Worm (Caenorhabditis elegans) whole organism, L3 larva: ENCODE data around the gene ced-11.

Source experiments
- R02D3.7 ChIP-seq: fragments of 150-350 bp; optimal IDR thresholded peaks from 2 replicates; lab custom pipeline; 2014; ENCODE audit warnings: missing biosample characterization, missing genetic modification characterization
- ZK546.5 ChIP-seq: sonication (generic microtip); optimal IDR thresholded peaks from 2 replicates; lab custom pipeline; 2017; ENCODE audit warnings: missing biosample characterization, missing genetic modification characterization
- aly-2 ChIP-seq: fragments of 150-350 bp; optimal IDR thresholded peaks from 2 replicates; lab custom pipeline; 2014; ENCODE audit warnings: missing biosample characterization, missing genetic modification characterization
- ceh-16 ChIP-seq: sonication (generic microtip); optimal IDR thresholded peaks from 2 replicates; lab custom pipeline; 2017; ENCODE audit warnings: missing biosample characterization, missing genetic modification characterization
- ceh-28 ChIP-seq: fragments of 150-350 bp; optimal IDR thresholded peaks from 2 replicates; lab custom pipeline; 2014; ENCODE audit warnings: missing biosample characterization, missing genetic modification reagents, missing genetic modification characterization
- ceh-82 ChIP-seq: fragments of 150-350 bp; optimal IDR thresholded peaks from 2 replicates; lab custom pipeline; 2014; ENCODE audit warnings: missing biosample characterization, missing genetic modification characterization
- ceh-9 ChIP-seq: sonication (generic microtip); optimal IDR thresholded peaks from 2 replicates; lab custom pipeline; 2018; ENCODE audit warnings: missing biosample characterization, missing genetic modification characterization
- egl-27 ChIP-seq: sonication (generic microtip); optimal IDR thresholded peaks from 4 replicates; lab custom pipeline; 2017; ENCODE audit warnings: missing biosample characterization, missing genetic modification reagents, missing genetic modification characterization
- egl-5 ChIP-seq: fragments of 150-350 bp; optimal IDR thresholded peaks from 2 replicates; lab custom pipeline; 2017; ENCODE audit warnings: missing biosample characterization, missing genetic modification reagents, missing genetic modification characterization, inconsistent platforms
- elt-1 ChIP-seq: fragments of 150-350 bp; optimal IDR thresholded peaks from 2 replicates; lab custom pipeline; 2014; ENCODE audit warnings: missing biosample characterization, missing genetic modification characterization
- elt-2 ChIP-seq: sonication (generic microtip); optimal IDR thresholded peaks from 2 replicates; lab custom pipeline; 2016; ENCODE audit warnings: missing genetic modification reagents, mild to moderate bottlenecking, missing genetic modification characterization, missing compliant biosample characterization
- elt-3 ChIP-seq, 3 experiments: fragments of 150-350 bp in 1 of 3; sonication (generic microtip) in 2 of 3; optimal IDR thresholded peaks; 2 replicates in 2 of 3; 4 replicates in 1 of 3; lab custom pipeline; 2014 to 2017; ENCODE audit warnings: missing biosample characterization in 3 of 3, missing genetic modification characterization in 3 of 3
- eor-1 ChIP-seq, 2 experiments: fragments of 150-350 bp; optimal IDR thresholded peaks; 2 replicates each; lab custom pipeline; 2014 to 2018; ENCODE audit warnings: missing biosample characterization in 2 of 2, missing genetic modification characterization in 2 of 2
- fkh-10 ChIP-seq: sonication (generic microtip); optimal IDR thresholded peaks from 2 replicates; lab custom pipeline; 2017; ENCODE audit warnings: missing biosample characterization, missing genetic modification reagents, missing genetic modification characterization
- fkh-2 ChIP-seq: fragments of 150-350 bp; optimal IDR thresholded peaks from 2 replicates; lab custom pipeline; 2014; ENCODE audit warnings: missing biosample characterization, missing genetic modification reagents, missing genetic modification characterization
- hmg-11 ChIP-seq: sonication (generic microtip); optimal IDR thresholded peaks from 2 replicates; lab custom pipeline; 2016; ENCODE audit warnings: missing genetic modification characterization, missing compliant biosample characterization
- jun-1 ChIP-seq: fragments of 150-350 bp; optimal IDR thresholded peaks from 2 replicates; lab custom pipeline; 2014; ENCODE audit warnings: missing biosample characterization, missing genetic modification reagents, missing genetic modification characterization
- lin-15B ChIP-seq: fragments of 150-350 bp; optimal IDR thresholded peaks from 2 replicates; lab custom pipeline; 2014; ENCODE audit warnings: missing biosample characterization, missing genetic modification characterization
- lin-39 ChIP-seq: fragments of 150-350 bp; optimal IDR thresholded peaks from 2 replicates; lab custom pipeline; 2018; ENCODE audit warnings: missing biosample characterization, missing genetic modification reagents, missing genetic modification characterization
- mdl-1 ChIP-seq: fragments of 150-350 bp; optimal IDR thresholded peaks from 2 replicates; lab custom pipeline; 2014; ENCODE audit warnings: missing biosample characterization, missing genetic modification characterization
- nfya-1 ChIP-seq: sonication (generic microtip); optimal IDR thresholded peaks from 2 replicates; lab custom pipeline; 2017; ENCODE audit warnings: missing genetic modification characterization, mild to moderate bottlenecking, missing compliant biosample characterization, antibody characterized with exemption, moderate library complexity; ENCODE audit not compliant: insufficient read depth
- nhr-11 ChIP-seq: fragments of 150-350 bp; optimal IDR thresholded peaks from 2 replicates; lab custom pipeline; 2014; ENCODE audit warnings: missing biosample characterization, missing genetic modification characterization
- nhr-12 ChIP-seq: fragments of 150-350 bp; optimal IDR thresholded peaks from 2 replicates; lab custom pipeline; 2014; ENCODE audit warnings: missing biosample characterization, missing genetic modification characterization
- nhr-23 ChIP-seq: fragments of 150-350 bp; optimal IDR thresholded peaks from 2 replicates; lab custom pipeline; 2014; ENCODE audit warnings: missing biosample characterization, missing genetic modification reagents, missing genetic modification characterization
- nhr-237 ChIP-seq: fragments of 150-350 bp; optimal IDR thresholded peaks from 2 replicates; lab custom pipeline; 2014; ENCODE audit warnings: missing biosample characterization, missing genetic modification characterization
- nhr-25 ChIP-seq: sonication (generic microtip); optimal IDR thresholded peaks from 2 replicates; lab custom pipeline; 2017; ENCODE audit warnings: missing biosample characterization, missing genetic modification characterization
- nhr-43 ChIP-seq: sonication (generic microtip); optimal IDR thresholded peaks from 2 replicates; lab custom pipeline; 2016; ENCODE audit warnings: mild to moderate bottlenecking, missing genetic modification characterization, missing compliant biosample characterization; ENCODE audit not compliant: poor library complexity, severe bottlenecking
- nhr-67 ChIP-seq: fragments of 150-350 bp; optimal IDR thresholded peaks from 2 replicates; lab custom pipeline; 2014; ENCODE audit warnings: missing biosample characterization, missing genetic modification characterization
- nhr-76 ChIP-seq: fragments of 150-350 bp; sonication (generic microtip); optimal IDR thresholded peaks from 5 replicates; lab custom pipeline; 2014; ENCODE audit warnings: missing biosample characterization, missing genetic modification characterization
- pha-4 ChIP-seq: fragments of 150-350 bp; optimal IDR thresholded peaks from 2 replicates; lab custom pipeline; 2014; ENCODE audit warnings: missing biosample characterization, missing genetic modification reagents, missing genetic modification characterization
- pqm-1 ChIP-seq: fragments of 150-350 bp; optimal IDR thresholded peaks from 2 replicates; lab custom pipeline; 2017; ENCODE audit warnings: missing biosample characterization, missing genetic modification characterization, inconsistent platforms
- sea-2 ChIP-seq: fragments of 150-350 bp; sonication (generic microtip); optimal IDR thresholded peaks from 4 replicates; lab custom pipeline; 2014; ENCODE audit warnings: missing biosample characterization, missing genetic modification reagents, missing genetic modification characterization
- skn-1 ChIP-seq: fragments of 150-350 bp; optimal IDR thresholded peaks from 2 replicates; lab custom pipeline; 2014; ENCODE audit warnings: missing biosample characterization, missing genetic modification characterization
- snpc-4 ChIP-seq: fragments of 150-350 bp; optimal IDR thresholded peaks from 2 replicates; lab custom pipeline; 2014; ENCODE audit warnings: missing biosample characterization, missing genetic modification characterization
- tbx-2 ChIP-seq: sonication (generic microtip); optimal IDR thresholded peaks from 2 replicates; lab custom pipeline; 2016; ENCODE audit warnings: mild to moderate bottlenecking, missing genetic modification characterization, missing compliant biosample characterization
- unc-39 ChIP-seq: sonication (generic microtip); optimal IDR thresholded peaks from 4 replicates; lab custom pipeline; 2017; ENCODE audit warnings: missing biosample characterization, missing genetic modification characterization
- ztf-11 ChIP-seq: fragments of 150-350 bp; optimal IDR thresholded peaks from 2 replicates; lab custom pipeline; 2014; ENCODE audit warnings: missing biosample characterization, missing genetic modification characterization
- ztf-4 ChIP-seq: fragments of 150-350 bp; optimal IDR thresholded peaks from 2 replicates; lab custom pipeline; 2014; ENCODE audit warnings: missing biosample characterization, missing genetic modification characterization

Gene ced-11

DNA sequence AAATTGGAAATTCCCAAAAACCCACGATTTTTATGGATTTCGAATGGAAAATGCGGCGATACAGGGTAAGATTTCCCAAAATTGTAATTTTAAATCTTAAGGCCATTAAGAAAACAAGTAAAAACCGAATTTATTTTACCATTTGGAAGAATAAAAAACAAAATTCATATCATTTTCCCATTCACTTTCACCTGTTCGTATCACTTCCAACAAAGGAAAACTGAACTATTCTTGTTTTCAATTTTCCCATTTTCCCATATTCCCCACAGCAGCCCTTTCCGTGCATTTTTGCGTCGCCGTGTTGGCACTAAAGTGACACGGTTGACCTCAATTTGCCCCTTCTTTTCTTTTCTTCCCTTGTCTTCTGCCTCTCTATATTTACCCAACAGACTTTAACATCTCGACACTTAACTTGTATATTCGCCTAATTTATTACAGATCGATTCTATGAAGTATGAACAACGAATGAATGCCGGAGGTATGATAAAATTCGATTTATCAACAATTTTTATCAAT, 6.5 kb downstream of the ced-11 start, which contains the start of gene sec-16A.1:
TSS of gene sec-16A.1 (plus strand) at position 51 of the 516 bp plus-strand sequence.
- TF ChIP-seq nhr-76 (tag; lab: Kevin White, UChicago) (no peak), nhr-67 (tag; lab: Kevin White, UChicago) (no peak), fkh-2 (no peak), tbx-2 (tag; lab: Kevin White, UChicago) (no peak), snpc-4 (tag; lab: Kevin White, UChicago) (no peak), fkh-10 (GFP tag; lab: Kevin White, UChicago) (no peak), ceh-16 (tag; lab: Kevin White, UChicago) (no peak), elt-2 (tag; lab: Kevin White, UChicago) (peak; percentile 27), pha-4 (tag; lab: Kevin White, UChicago) (no peak), nhr-23 (tag; lab: Kevin White, UChicago) (peak; percentile 82), lin-15B (no peak), eor-1 (tag; optimal IDR thresholded peaks at IDR 0.05; lab: Kevin White, UChicago) (no peak), lin-39 (tag; lab: Kevin White, UChicago) (no peak), egl-5 (no peak), elt-1 (tag; lab: Kevin White, UChicago) (no peak), ceh-82 (tag; lab: Kevin White, UChicago) (no peak), pqm-1 (tag; lab: Kevin White, UChicago) (no peak), ztf-4 (tag; lab: Kevin White, UChicago) (no peak), ceh-9 (no peak), ceh-28 (no peak), hmg-11 (tag; lab: Kevin White, UChicago) (peak; percentile 11), nhr-43 (tag; lab: Kevin White, UChicago) (peak; percentile 40), nhr-237 (no peak), ztf-11 (no peak), skn-1 (tag; lab: Kevin White, UChicago) (no peak), nfya-1 (peak; percentile 37), nhr-11 (tag; lab: Kevin White, UChicago) (no peak), unc-39 (tag; lab: Kevin White, UChicago) (no peak), nhr-25 (tag; lab: Kevin White, UChicago) (peak; percentile 46), ZK546.5 (tag; lab: Kevin White, UChicago) (no peak)

DNA sequence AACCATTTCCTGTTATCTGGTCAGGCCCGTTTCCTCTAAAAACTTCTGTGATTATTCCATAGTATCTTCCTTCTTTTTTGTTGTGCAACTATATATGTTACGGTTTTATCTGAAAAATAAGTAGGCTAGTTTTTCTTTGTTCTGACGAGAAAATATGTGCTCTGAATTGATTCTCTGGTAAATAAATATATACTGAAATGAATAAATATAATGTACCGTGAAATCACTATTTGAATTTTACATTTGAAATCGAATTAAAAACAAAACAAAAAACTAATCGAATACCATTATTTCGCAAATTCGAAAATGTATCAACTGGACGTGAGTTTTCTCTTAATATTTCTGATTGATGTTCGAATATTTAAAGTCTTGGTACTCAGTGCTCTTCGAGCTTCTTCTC, 11.2 kb downstream of the ced-11 start, which contains the start of gene ZK512.10:
TSS of gene ZK512.10 (plus strand) at position 301 of the 400 bp plus-strand sequence.
- no peak for TF ChIP-seq ztf-11
- TF ChIP-seq mdl-1 (tag; lab: Kevin White, UChicago), result no peak
- TF ChIP-seq nhr-76 (tag; lab: Kevin White, UChicago), result no peak
- TF ChIP-seq ZK546.5 (tag; lab: Kevin White, UChicago), result no peak
- TF ChIP-seq nfya-1, result no peak
- TF ChIP-seq hmg-11 (tag; lab: Kevin White, UChicago), result no peak
- no peak for TF ChIP-seq ztf-4 (tag; lab: Kevin White, UChicago)

DNA sequence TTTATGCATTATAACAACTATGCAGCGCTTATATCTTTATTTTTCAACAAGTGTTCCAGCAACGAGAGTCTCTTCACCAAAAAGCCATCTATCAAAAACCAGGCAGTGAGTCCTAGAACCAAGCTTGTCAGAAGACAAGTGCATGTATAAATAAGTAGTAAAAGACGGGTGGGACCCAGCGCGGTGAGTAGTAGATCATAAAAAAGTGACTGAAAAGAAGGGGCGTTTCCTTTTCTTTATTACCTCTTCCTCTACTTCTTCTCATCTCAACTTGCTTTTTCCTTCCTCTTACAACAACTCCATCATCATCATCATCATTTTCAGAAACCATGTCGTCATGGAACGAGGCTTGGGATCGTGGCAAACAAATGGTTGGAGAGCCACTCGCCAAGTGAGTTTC, 17.2 kb downstream of the ced-11 start, which contains the start of gene eat-4:
TSS of gene eat-4 (plus strand) at position 301 of the 400 bp plus-strand sequence.
- TF ChIP-seq snpc-4 (tag; lab: Kevin White, UChicago) (no peak), tbx-2 (tag; lab: Kevin White, UChicago) (no peak), jun-1 (tag; lab: Kevin White, UChicago) (no peak), hmg-11 (tag; lab: Kevin White, UChicago) (no peak), nhr-237 (no peak), sea-2 (no peak), nhr-67 (tag; lab: Kevin White, UChicago) (no peak), pqm-1 (tag; lab: Kevin White, UChicago) (no peak), egl-27 (tag; lab: Kevin White, UChicago) (no peak), nhr-11 (tag; lab: Kevin White, UChicago) (no peak), R02D3.7 (tag; lab: Kevin White, UChicago) (no peak), ztf-4 (tag; lab: Kevin White, UChicago) (no peak), ceh-9 (no peak), elt-3 (tag; optimal IDR thresholded peaks at IDR 0.05; lab: Kevin White, UChicago) (no peak), pha-4 (tag; lab: Kevin White, UChicago) (no peak), aly-2 (tag; lab: Kevin White, UChicago) (no peak), nhr-12 (tag; lab: Kevin White, UChicago) (no peak)
